Fruit fly (Drosophila melanogaster): ENCODE data around the gene Nt5a.

Nt5a gene

dm6 chr3L:1298509-1298908 lies 8.7 kb downstream of the Nt5a start, which contains the start of gene scf (continued):
- TF ChIP-seq CG14710 (tag; optimal IDR thresholded peaks at IDR 0.05) (peak; percentile 36), ranshi (GFP tag; IDR thresholded peaks at IDR 0.05) (peak; percentile 37; the same call in 1 of the 2 replicates), chm (GFP tag; IDR thresholded peaks at IDR 0.05) (peak; percentile 63; the same call in 1 of the 2 replicates), sna (GFP tag; IDR thresholded peaks at IDR 0.05; ENCODE audit: partially characterized antibody) (peak; percentile 15; the same call in 1 of the 2 replicates), pzg (GFP tag; optimal IDR thresholded peaks at IDR 0.05) (peak; percentile 59), cad (GFP tag; optimal IDR thresholded peaks at IDR 0.05) (no peak), CG13123 (GFP tag; optimal IDR thresholded peaks at IDR 0.05) (no peak), dan (GFP tag; IDR thresholded peaks at IDR 0.05) (no peak), Neu2 (GFP tag; optimal IDR thresholded peaks at IDR 0.05; ENCODE audit: borderline replicate concordance) (no peak), HmgD (GFP tag; optimal IDR thresholded peaks at IDR 0.05) (no peak), tup (GFP tag; optimal IDR thresholded peaks at IDR 0.05) (no peak), disco-r (GFP tag; optimal IDR thresholded peaks at IDR 0.05) (no peak), Chrac-16 (GFP tag; optimal IDR thresholded peaks at IDR 0.05) (no peak), gfzf (GFP tag; optimal IDR thresholded peaks at IDR 0.05) (peak; percentile 16), psq (GFP tag; optimal IDR thresholded peaks at IDR 0.05) (no peak), trh (GFP tag; optimal IDR thresholded peaks at IDR 0.05) (no peak), Aef1 (GFP tag; IDR thresholded peaks at IDR 0.05) (0 out of 3 replicates have a peak, but pooled peaks have one; percentile 24), CG14860 (GFP tag; IDR thresholded peaks at IDR 0.05; ENCODE audit: partially characterized antibody) (no peak), repo (GFP tag; optimal IDR thresholded peaks at IDR 0.05) (peak; percentile 18), ro (GFP tag; IDR thresholded peaks at IDR 0.05) (peak; percentile 40; the same call in 1 of the 2 replicates), CG9932 (GFP tag; IDR thresholded peaks at IDR 0.05) (peak; percentile 36), CG34224 (GFP tag; IDR thresholded peaks at IDR 0.05; ENCODE audit: partially characterized antibody) (peak; percentile 50), CG3281 (GFP tag; optimal IDR thresholded peaks at IDR 0.05) (peak; percentile 13), CG2875 (GFP tag; optimal IDR thresholded peaks at IDR 0.05) (no peak), gsb-n (tag; optimal IDR thresholded peaks at IDR 0.05) (no peak), E2f2 (GFP tag; IDR thresholded peaks at IDR 0.05) (peak; percentile 96), CG34376 (GFP tag; optimal IDR thresholded peaks at IDR 0.05) (peak; percentile 55), kah (GFP tag; optimal IDR thresholded peaks at IDR 0.05) (peak; percentile 54), CG11398 (GFP tag; optimal IDR thresholded peaks at IDR 0.05) (no peak), dm (GFP tag; optimal IDR thresholded peaks at IDR 0.05) (no peak), CG2712 (tag; optimal IDR thresholded peaks at IDR 0.05) (peak; percentile 11), HmgZ (tag; optimal IDR thresholded peaks at IDR 0.05) (peak; percentile 26), cas (GFP tag; IDR thresholded peaks at IDR 0.05) (no peak), HLHmδ (GFP tag; optimal IDR thresholded peaks at IDR 0.05) (peak; percentile 35), CG12071 (GFP tag; optimal IDR thresholded peaks at IDR 0.05) (peak; percentile 17), CG13624 (GFP tag; optimal IDR thresholded peaks at IDR 0.05) (peak; percentile 11), crp (GFP tag; optimal IDR thresholded peaks at IDR 0.05) (no peak), otp (GFP tag; IDR thresholded peaks at IDR 0.05) (peak; percentile 12; the same call in 1 of the 3 replicates), Ada2b (GFP tag; IDR thresholded peaks at IDR 0.05) (no peak), row (GFP tag; IDR thresholded peaks at IDR 0.05) (peak; percentile 60), Atf3 (GFP tag; optimal IDR thresholded peaks at IDR 0.05) (no peak), vnd (GFP tag; IDR thresholded peaks at IDR 0.05; ENCODE audit: partially characterized antibody) (peak; percentile 44; the same call in 1 of the 3 replicates), H15 (GFP tag; IDR thresholded peaks at IDR 0.05) (0 out of 3 replicates have a peak, but pooled peaks have one; percentile 33), Med (GFP tag) (peak; percentile 73), NK7.1 (GFP tag; optimal IDR thresholded peaks at IDR 0.05) (no peak), sens (GFP tag) (peak; percentile 70), Tbp (GFP tag; optimal IDR thresholded peaks at IDR 0.05) (no peak), Opbp (GFP tag; IDR thresholded peaks at IDR 0.05; ENCODE audit: partially characterized antibody) (peak; percentile 52; the same call in 2 of the 3 replicates), BEAF-32 (GFP tag; optimal IDR thresholded peaks at IDR 0.05) (peak; percentile 40), Sry-δ (GFP tag; optimal IDR thresholded peaks at IDR 0.05) (peak; percentile 44), CG34422 (GFP tag; IDR thresholded peaks at IDR 0.05) (peak; percentile 73; the same call in 2 of the 3 replicates)
